Fruit fly (Drosophila melanogaster) whole organism, embryonic: Measurements from ENCODE around the gene Gart.

ENCODE experiments used
- B-H2 ChIP-seq: fragments of 200-800 bp; sonication (Bioruptor generic); optimal IDR thresholded peaks from 2 replicates; lab custom pipeline; 2018; ENCODE audit warnings: missing biosample characterization, mild to moderate bottlenecking, missing genetic modification characterization
- CG10543 ChIP-seq: fragments of 200-800 bp; sonication (Bioruptor generic); optimal IDR thresholded peaks from 3 replicates; lab custom pipeline; 2017; ENCODE audit warnings: missing biosample characterization, mild to moderate bottlenecking, missing genetic modification characterization, moderate library complexity
- CG11247 ChIP-seq: fragments of 200-800 bp; sonication (Bioruptor generic); IDR thresholded peaks from 2 replicates; pipeline ENCODE4 v1.3.6; 2022; ENCODE audit warnings: missing biosample characterization, missing genetic modification characterization
- CG12391 ChIP-seq: fragments of 200-800 bp; sonication (Bioruptor generic); optimal IDR thresholded peaks from 3 replicates; lab custom pipeline; 2018; ENCODE audit warnings: missing biosample characterization, mild to moderate bottlenecking, missing genetic modification characterization, moderate library complexity
- CG17829 ChIP-seq: fragments of 200-800 bp; optimal IDR thresholded peaks from 2 replicates; lab custom pipeline; 2019; ENCODE audit warnings: missing biosample characterization, mild to moderate bottlenecking, missing genetic modification characterization, moderate library complexity
- CG2712 ChIP-seq: fragments of 200-800 bp; optimal IDR thresholded peaks from 3 replicates; lab custom pipeline; 2019; ENCODE audit warnings: missing biosample characterization, mild to moderate bottlenecking, missing genetic modification characterization, moderate library complexity
- CG32767 ChIP-seq: fragments of 200-800 bp; sonication (Bioruptor generic); IDR thresholded peaks from 2 replicates; pipeline ENCODE4 v1.3.6; 2022; ENCODE audit warnings: missing biosample characterization, missing genetic modification characterization
- CG3726 ChIP-seq: fragments of 200-800 bp; sonication (Bioruptor generic); IDR thresholded peaks from 3 replicates; pipeline ENCODE4, ENCODE4 v1.3.6; 2022; ENCODE audit warnings: missing biosample characterization, missing genetic modification characterization
- CG3847 ChIP-seq: fragments of 200-800 bp; sonication (Bioruptor generic); IDR thresholded peaks from 2 replicates; pipeline ENCODE4 v1.3.6; 2022; ENCODE audit warnings: missing biosample characterization, missing genetic modification characterization
- CG5180 ChIP-seq: fragments of 200-800 bp; sonication (Bioruptor generic); optimal IDR thresholded peaks from 3 replicates; lab custom pipeline; 2017; ENCODE audit warnings: missing biosample characterization, missing genetic modification characterization, mild to moderate bottlenecking, moderate library complexity, missing genetic modification reagents
- CG7928 ChIP-seq: fragments of 200-800 bp; sonication (Bioruptor generic); optimal IDR thresholded peaks from 2 replicates; lab custom pipeline; 2017; ENCODE audit warnings: missing biosample characterization, mild to moderate bottlenecking, missing genetic modification characterization
- CkIIα-i1 ChIP-seq: fragments of 200-800 bp; sonication (Bioruptor generic); IDR thresholded peaks from 2 replicates; pipeline ENCODE4 v1.3.6; 2022; ENCODE audit warnings: missing biosample characterization, missing genetic modification characterization
- Doc3 ChIP-seq: fragments of 200-800 bp; sonication (Bioruptor generic); IDR thresholded peaks from 3 replicates; pipeline ENCODE4 v1.3.6; 2022; ENCODE audit warnings: missing biosample characterization, missing genetic modification characterization; ENCODE audit not compliant: partially characterized antibody
- Drgx ChIP-seq: fragments of 200-800 bp; sonication (Bioruptor generic); IDR thresholded peaks from 2 replicates; pipeline ENCODE4 v1.3.6; 2022; ENCODE audit warnings: missing biosample characterization, missing genetic modification characterization
- ERR ChIP-seq: fragments of 200-800 bp; sonication (Bioruptor generic); optimal IDR thresholded peaks from 2 replicates; lab custom pipeline; 2016; ENCODE audit warnings: missing biosample characterization, missing genetic modification characterization
- Elba2 ChIP-seq: fragments of 200-800 bp; sonication (Bioruptor generic); optimal IDR thresholded peaks from 3 replicates; lab custom pipeline; 2016; ENCODE audit warnings: missing biosample characterization, missing genetic modification characterization
- H2.0 ChIP-seq: fragments of 200-800 bp; sonication (Bioruptor generic); IDR thresholded peaks from 2 replicates; pipeline ENCODE4 v1.3.6; 2022; ENCODE audit warnings: missing biosample characterization, missing genetic modification characterization
- Hey ChIP-seq: fragments of 200-800 bp; sonication (Bioruptor generic); optimal IDR thresholded peaks from 3 replicates; lab custom pipeline; 2018; ENCODE audit warnings: missing biosample characterization, mild to moderate bottlenecking, missing genetic modification characterization
- Kr ChIP-seq: fragments of 200-800 bp; sonication (Bioruptor generic); optimal IDR thresholded peaks from 2 replicates; lab custom pipeline; 2017; ENCODE audit warnings: missing biosample characterization, mild to moderate bottlenecking, missing genetic modification characterization
- MTF-1 ChIP-seq: fragments of 200-800 bp; sonication (Bioruptor generic); optimal IDR thresholded peaks from 2 replicates; lab custom pipeline; 2018; ENCODE audit warnings: missing biosample characterization, mild to moderate bottlenecking, missing genetic modification characterization, borderline replicate concordance
- Mad ChIP-seq: fragments of 200-800 bp; sonication (Bioruptor generic); optimal IDR thresholded peaks from 2 replicates; lab custom pipeline; 2016; ENCODE audit warnings: missing biosample characterization, missing genetic modification characterization
- Med ChIP-seq: fragments of 200-800 bp; sonication (Bioruptor generic); peaks from one replicate; lab custom pipeline; 2016; ENCODE audit warnings: missing biosample characterization, missing genetic modification characterization, mild to moderate bottlenecking, inconsistent platforms, moderate library complexity
- Rfx ChIP-seq: fragments of 200-800 bp; sonication (Bioruptor generic); IDR thresholded peaks from 2 replicates; pipeline ENCODE4 v1.3.6; 2022; ENCODE audit warnings: missing biosample characterization, missing genetic modification characterization
- TFAM ChIP-seq: fragments of 200-800 bp; sonication (Bioruptor generic); optimal IDR thresholded peaks from 2 replicates; lab custom pipeline; 2017; ENCODE audit warnings: missing biosample characterization, missing genetic modification characterization, inconsistent platforms
- ara ChIP-seq: fragments of 200-800 bp; sonication (Bioruptor generic); IDR thresholded peaks from 2 replicates; pipeline ENCODE4 v1.3.6; 2022; ENCODE audit warnings: missing biosample characterization, missing genetic modification characterization
- bsh ChIP-seq, 2 experiments: fragments of 200-800 bp; sonication (Bioruptor generic); optimal IDR thresholded peaks; 2 replicates each; lab custom pipeline; 2017 to 2018; ENCODE audit warnings: mild to moderate bottlenecking in 2 of 2, missing biosample characterization in 2 of 2, missing genetic modification characterization in 2 of 2, moderate library complexity in 1 of 2
- dpn ChIP-seq, 2 experiments: fragments of 200-800 bp; sonication (Bioruptor generic); optimal IDR thresholded peaks; 3 replicates each; lab custom pipeline; 2016; ENCODE audit warnings: missing biosample characterization in 2 of 2, missing genetic modification characterization in 2 of 2
- en ChIP-seq: fragments of 200-800 bp; sonication (Bioruptor generic); optimal IDR thresholded peaks from 2 replicates; lab custom pipeline; 2016; ENCODE audit warnings: missing biosample characterization, missing genetic modification characterization
- eve ChIP-seq, 2 experiments: fragments of >200 bp; optimal IDR thresholded peaks; 2 replicates each; lab custom pipeline; 2017; ENCODE audit warnings: missing biosample characterization in 2 of 2, missing genetic modification characterization in 2 of 2
- exex ChIP-seq: fragments of 200-800 bp; sonication (Bioruptor generic); optimal IDR thresholded peaks from 4 replicates; lab custom pipeline; 2018; ENCODE audit warnings: missing biosample characterization, mild to moderate bottlenecking, missing genetic modification characterization, moderate library complexity
- fd96Cb ChIP-seq: fragments of 200-800 bp; sonication (Bioruptor generic); optimal IDR thresholded peaks from 2 replicates; lab custom pipeline; 2018; ENCODE audit warnings: missing biosample characterization, mild to moderate bottlenecking, missing genetic modification characterization, moderate library complexity
- fu2 ChIP-seq: fragments of 200-800 bp; sonication (Bioruptor generic); optimal IDR thresholded peaks from 2 replicates; lab custom pipeline; 2016; ENCODE audit warnings: missing biosample characterization, missing genetic modification characterization
- gro ChIP-seq: fragments of 200-800 bp; sonication (Bioruptor generic); optimal IDR thresholded peaks from 2 replicates; lab custom pipeline; 2016; ENCODE audit warnings: missing biosample characterization, missing genetic modification characterization
- gsb-n ChIP-seq: fragments of 200-800 bp; sonication (Bioruptor generic); optimal IDR thresholded peaks from 3 replicates; lab custom pipeline; 2018; ENCODE audit warnings: missing biosample characterization, mild to moderate bottlenecking, missing genetic modification characterization
- klu ChIP-seq: fragments of 200-800 bp; sonication (Bioruptor generic); IDR thresholded peaks from 2 replicates; pipeline ENCODE4 v1.3.6; 2022; ENCODE audit warnings: missing biosample characterization, missing genetic modification characterization
- lilli ChIP-seq: fragments of 200-800 bp; sonication (Bioruptor generic); optimal IDR thresholded peaks from 3 replicates; lab custom pipeline; 2016; ENCODE audit warnings: missing biosample characterization, missing genetic modification characterization
- mirr ChIP-seq: fragments of 200-800 bp; sonication (Bioruptor generic); optimal IDR thresholded peaks from 3 replicates; lab custom pipeline; 2018; ENCODE audit warnings: missing biosample characterization, mild to moderate bottlenecking, missing genetic modification characterization
- nom ChIP-seq: fragments of 200-800 bp; sonication (Bioruptor generic); optimal IDR thresholded peaks from 2 replicates; lab custom pipeline; 2017; ENCODE audit warnings: missing biosample characterization, missing genetic modification characterization, mild to moderate bottlenecking, moderate library complexity, missing genetic modification reagents
- org-1 ChIP-seq: fragments of 200-800 bp; sonication (Bioruptor generic); optimal IDR thresholded peaks from 2 replicates; lab custom pipeline; 2017; ENCODE audit warnings: missing biosample characterization, missing genetic modification characterization
- psq ChIP-seq: fragments of 200-800 bp; sonication (Bioruptor generic); optimal IDR thresholded peaks from 2 replicates; lab custom pipeline; 2017; ENCODE audit warnings: missing biosample characterization, missing genetic modification characterization
- scrt ChIP-seq: fragments of 200-800 bp; sonication (Bioruptor generic); optimal IDR thresholded peaks from 2 replicates; lab custom pipeline; 2018; ENCODE audit warnings: missing biosample characterization, mild to moderate bottlenecking, missing genetic modification characterization, moderate library complexity
- sd ChIP-seq: fragments of 200-800 bp; sonication (Bioruptor generic); optimal IDR thresholded peaks from 3 replicates; lab custom pipeline; 2018; ENCODE audit warnings: missing biosample characterization, mild to moderate bottlenecking, missing genetic modification characterization, moderate library complexity
- seq ChIP-seq: fragments of 200-800 bp; sonication (Bioruptor generic); IDR thresholded peaks from 2 replicates; pipeline ENCODE4 v1.3.6; 2022; ENCODE audit warnings: missing biosample characterization, missing genetic modification characterization
- sima ChIP-seq: fragments of 200-800 bp; sonication (Bioruptor generic); optimal IDR thresholded peaks from 2 replicates; lab custom pipeline; 2016; ENCODE audit warnings: missing biosample characterization, missing genetic modification characterization
- so ChIP-seq: fragments of 200-800 bp; sonication (Bioruptor generic); IDR thresholded peaks from 3 replicates; pipeline ENCODE4 v1.3.6; 2022; ENCODE audit warnings: missing biosample characterization, missing genetic modification characterization
- sqz ChIP-seq: fragments of 200-800 bp; sonication (Bioruptor generic); optimal IDR thresholded peaks from 3 replicates; lab custom pipeline; 2018; ENCODE audit warnings: missing biosample characterization, mild to moderate bottlenecking, missing genetic modification characterization
- sr ChIP-seq: fragments of 200-800 bp; sonication (Bioruptor generic); IDR thresholded peaks from 3 replicates; pipeline ENCODE4 v1.3.6; 2022; ENCODE audit warnings: missing biosample characterization, missing genetic modification characterization
- ssp ChIP-seq: fragments of 200-800 bp; sonication (Bioruptor generic); IDR thresholded peaks from 2 replicates; pipeline ENCODE4 v1.3.6; 2022; ENCODE audit warnings: missing biosample characterization, missing genetic modification characterization
- tap ChIP-seq: fragments of 200-800 bp; optimal IDR thresholded peaks from 3 replicates; lab custom pipeline; 2019; ENCODE audit warnings: missing biosample characterization, mild to moderate bottlenecking, missing genetic modification characterization, moderate library complexity
- tio ChIP-seq: fragments of 200-800 bp; sonication (Bioruptor generic); optimal IDR thresholded peaks from 2 replicates; lab custom pipeline; 2017; ENCODE audit warnings: missing biosample characterization, missing genetic modification characterization, inconsistent platforms
- zf30C ChIP-seq: fragments of 200-800 bp; sonication (Bioruptor generic); optimal IDR thresholded peaks from 3 replicates; lab custom pipeline; 2018; ENCODE audit warnings: missing biosample characterization, mild to moderate bottlenecking, missing genetic modification characterization

Gart gene

dm6 chr2L:7009807-7010470 is 13.8 kb downstream of the Gart start, which contains the start of gene uif (continued):
- TF ChIP-seq scrt (GFP tag; lab: Kevin White, UChicago) (no peak), CG17829 (no peak), B-H2 (GFP tag; lab: Kevin White, UChicago) (no peak), CG12391 (tag; lab: Kevin White, UChicago) (no peak), sqz (peak; percentile 79), gsb-n (tag; lab: Kevin White, UChicago) (no peak), CG11247 (GFP tag; lab: Robert Waterston, UW) (no peak), CG3847 (GFP tag; lab: Robert Waterston, UW) (no peak), lilli (no peak), Kr (GFP tag; lab: Kevin White, UChicago) (no peak), ERR (GFP tag; lab: Kevin White, UChicago) (no peak), en (no peak), CG3726 (GFP tag; lab: Robert Waterston, UW) (no peak), Rfx (GFP tag; lab: Robert Waterston, UW) (no peak), Doc3 (GFP tag; lab: Robert Waterston, UW) (no peak), CG7928 (GFP tag; lab: Kevin White, UChicago) (no peak), dpn (GFP tag; optimal IDR thresholded peaks at IDR 0.05; lab: Kevin White, UChicago) (no peak), sd (tag; lab: Kevin White, UChicago) (peak; percentile 73), Hey (no peak), H2.0 (GFP tag; lab: Robert Waterston, UW) (no peak), Med (GFP tag; lab: Kevin White, UChicago) (peak; percentile 60), sr (no peak), klu (GFP tag; lab: Robert Waterston, UW) (no peak; the same call in 1 of the 2 replicates), tio (no peak), CG32767 (peak; percentile 38; the same call in 1 of the 2 replicates), CG5180 (GFP tag; lab: Kevin White, UChicago) (no peak), Mad (GFP tag; lab: Kevin White, UChicago) (no peak), mirr (GFP tag; lab: Kevin White, UChicago) (no peak), nom (GFP tag; lab: Kevin White, UChicago) (peak; percentile 43), ssp (no peak), Drgx (peak; percentile 20; the same call in 1 of the 2 replicates), ara (GFP tag; lab: Robert Waterston, UW) (no peak), tap (tag; lab: Kevin White, UChicago) (no peak), eve (GFP tag; optimal IDR thresholded peaks at IDR 0.05; lab: Kevin White, UChicago) (no peak), bsh (GFP tag; optimal IDR thresholded peaks at IDR 0.05; lab: Kevin White, UChicago) (no peak), CG2712 (no peak), gro (no peak), fd96Cb (tag; lab: Kevin White, UChicago) (no peak), MTF-1 (GFP tag; lab: Kevin White, UChicago) (no peak), CkIIα-i1 (GFP tag; lab: Robert Waterston, UW) (no peak), zf30C (peak; percentile 26), CG10543 (GFP tag; lab: Kevin White, UChicago) (peak; percentile 57), fu2 (GFP tag; lab: Kevin White, UChicago) (no peak), exex (tag; lab: Kevin White, UChicago) (no peak), seq (GFP tag; lab: Robert Waterston, UW) (no peak), org-1 (no peak), sima (GFP tag; lab: Kevin White, UChicago) (no peak), TFAM (GFP tag; lab: Kevin White, UChicago) (no peak), psq (peak; percentile 28), so (GFP tag; lab: Robert Waterston, UW) (no peak), Elba2 (GFP tag; lab: Kevin White, UChicago) (peak; percentile 49)
